Fruit fly (Drosophila melanogaster) whole organism, embryonic: ENCODE measurements around the gene CG9021.

Source experiments
- Atf-2 ChIP-seq: fragments of 200-800 bp; sonication (Bioruptor generic); optimal IDR thresholded peaks from 2 replicates; lab custom pipeline; 2016; ENCODE audit warnings: missing biosample characterization, missing genetic modification characterization
- CG10321 ChIP-seq: fragments of 200-800 bp; sonication (Bioruptor generic); IDR thresholded peaks from 2 replicates; pipeline ENCODE4 v1.3.6; 2022; ENCODE audit warnings: missing biosample characterization, missing genetic modification characterization
- CG10543 ChIP-seq: fragments of 200-800 bp; sonication (Bioruptor generic); optimal IDR thresholded peaks from 3 replicates; lab custom pipeline; 2017; ENCODE audit warnings: missing biosample characterization, mild to moderate bottlenecking, missing genetic modification characterization, moderate library complexity
- CG11247 ChIP-seq: fragments of 200-800 bp; sonication (Bioruptor generic); IDR thresholded peaks from 2 replicates; pipeline ENCODE4 v1.3.6; 2022; ENCODE audit warnings: missing biosample characterization, missing genetic modification characterization
- CG13123 ChIP-seq: fragments of 200-800 bp; sonication (Bioruptor generic); optimal IDR thresholded peaks from 2 replicates; lab custom pipeline; 2016; ENCODE audit warnings: missing biosample characterization, missing genetic modification characterization
- CG1647 ChIP-seq: fragments of 200-800 bp; sonication (Bioruptor generic); optimal IDR thresholded peaks from 3 replicates; lab custom pipeline; 2016; ENCODE audit warnings: missing biosample characterization, missing genetic modification characterization
- CG18599 ChIP-seq: fragments of 200-800 bp; sonication (Bioruptor generic); optimal IDR thresholded peaks from 3 replicates; lab custom pipeline; 2017; ENCODE audit warnings: missing biosample characterization, missing genetic modification characterization, mild to moderate bottlenecking, moderate library complexity, missing genetic modification reagents
- CG2889 ChIP-seq: fragments of 200-800 bp; sonication (Bioruptor generic); IDR thresholded peaks from 3 replicates; pipeline ENCODE4 v1.3.6; 2022; ENCODE audit warnings: missing biosample characterization, missing genetic modification characterization
- CG31388 ChIP-seq: fragments of 200-800 bp; sonication (Bioruptor generic); optimal IDR thresholded peaks from 2 replicates; lab custom pipeline; 2016; ENCODE audit warnings: missing biosample characterization, missing genetic modification characterization
- CG3995 ChIP-seq: fragments of 200-800 bp; sonication (Bioruptor generic); optimal IDR thresholded peaks from 3 replicates; lab custom pipeline; 2016; ENCODE audit warnings: missing biosample characterization, missing genetic modification characterization
- CG4328 ChIP-seq: fragments of 200-800 bp; sonication (Bioruptor generic); optimal IDR thresholded peaks from 3 replicates; lab custom pipeline; 2017; ENCODE audit warnings: missing biosample characterization, missing genetic modification reagents, missing genetic modification characterization
- CG4707 ChIP-seq: fragments of 200-800 bp; sonication (Bioruptor generic); optimal IDR thresholded peaks from 2 replicates; lab custom pipeline; 2018; ENCODE audit warnings: missing biosample characterization, mild to moderate bottlenecking, missing genetic modification characterization, moderate library complexity
- CG4854 ChIP-seq: fragments of 200-800 bp; sonication (Bioruptor generic); optimal IDR thresholded peaks from 2 replicates; lab custom pipeline; 2016; ENCODE audit warnings: missing biosample characterization, missing genetic modification characterization, inconsistent platforms
- CG5245 ChIP-seq: fragments of 200-800 bp; sonication (Bioruptor generic); optimal IDR thresholded peaks from 3 replicates; lab custom pipeline; 2016; ENCODE audit warnings: missing biosample characterization, missing genetic modification characterization
- CG6689 ChIP-seq: fragments of 200-800 bp; sonication (Bioruptor generic); IDR thresholded peaks from 2 replicates; pipeline ENCODE4 v1.3.6; 2022; ENCODE audit warnings: missing biosample characterization, missing genetic modification characterization
- CG6854 ChIP-seq: fragments of 200-800 bp; sonication (Bioruptor generic); optimal IDR thresholded peaks from 3 replicates; lab custom pipeline; 2017; ENCODE audit warnings: missing biosample characterization, mild to moderate bottlenecking, missing genetic modification characterization
- CG7372 ChIP-seq: fragments of 200-800 bp; sonication (Bioruptor generic); IDR thresholded peaks from 2 replicates; pipeline ENCODE4 v1.3.6; 2022; ENCODE audit warnings: missing biosample characterization, missing genetic modification characterization
- CG7556 ChIP-seq: fragments of 200-800 bp; sonication (Bioruptor generic); optimal IDR thresholded peaks from 2 replicates; lab custom pipeline; 2017; ENCODE audit warnings: missing biosample characterization, mild to moderate bottlenecking, missing genetic modification characterization
- CG7786 ChIP-seq: fragments of 200-800 bp; sonication (Bioruptor generic); optimal IDR thresholded peaks from 2 replicates; lab custom pipeline; 2016; ENCODE audit warnings: missing biosample characterization, missing genetic modification characterization
- CG8944 ChIP-seq: fragments of 200-800 bp; sonication (Bioruptor generic); optimal IDR thresholded peaks from 3 replicates; lab custom pipeline; 2016; ENCODE audit warnings: missing biosample characterization, missing genetic modification characterization
- Dbx ChIP-seq: fragments of 200-800 bp; sonication (Bioruptor generic); IDR thresholded peaks from 3 replicates; pipeline ENCODE4 v1.3.6; 2022; ENCODE audit warnings: missing biosample characterization, missing genetic modification characterization
- Dfd ChIP-seq, 2 experiments: fragments of >200 bp; optimal IDR thresholded peaks; 2 replicates each; lab custom pipeline; 2017; ENCODE audit warnings: missing biosample characterization in 2 of 2, missing genetic modification characterization in 2 of 2
- Dip2 ChIP-seq: fragments of 200-800 bp; sonication (Bioruptor generic); IDR thresholded peaks from 2 replicates; pipeline ENCODE4 v1.3.6; 2022; ENCODE audit warnings: missing biosample characterization, missing genetic modification characterization
- Dref ChIP-seq: fragments of 200-800 bp; sonication (Bioruptor generic); IDR thresholded peaks from 2 replicates; pipeline ENCODE4 v1.3.6; 2022; ENCODE audit warnings: missing biosample characterization, missing genetic modification characterization
- H15 ChIP-seq: fragments of 200-800 bp; sonication (Bioruptor generic); IDR thresholded peaks from 3 replicates; pipeline ENCODE4 v1.3.6; 2022; ENCODE audit warnings: missing biosample characterization, missing genetic modification characterization
- Hey ChIP-seq: fragments of 200-800 bp; sonication (Bioruptor generic); optimal IDR thresholded peaks from 3 replicates; lab custom pipeline; 2018; ENCODE audit warnings: missing biosample characterization, mild to moderate bottlenecking, missing genetic modification characterization
- Lpt ChIP-seq: fragments of >200 bp; optimal IDR thresholded peaks from 2 replicates; lab custom pipeline; 2018; ENCODE audit warnings: missing biosample characterization, missing genetic modification characterization
- MBD-R2 ChIP-seq: fragments of 200-800 bp; sonication (Bioruptor generic); IDR thresholded peaks from 2 replicates; pipeline ENCODE4 v1.3.6; 2022; ENCODE audit warnings: missing biosample characterization, missing genetic modification characterization
- Nf-YC ChIP-seq: fragments of 200-800 bp; optimal IDR thresholded peaks from 3 replicates; lab custom pipeline; 2019; ENCODE audit warnings: missing biosample characterization, mild to moderate bottlenecking, missing genetic modification characterization, moderate library complexity
- Oaz ChIP-seq: fragments of 200-800 bp; sonication (Bioruptor generic); IDR thresholded peaks from 2 replicates; pipeline ENCODE4 v1.3.6; 2022; ENCODE audit warnings: missing biosample characterization, missing genetic modification characterization
- Sox100B ChIP-seq: fragments of 200-800 bp; sonication (Bioruptor generic); optimal IDR thresholded peaks from 3 replicates; lab custom pipeline; 2018; ENCODE audit warnings: missing biosample characterization, mild to moderate bottlenecking, missing genetic modification characterization
- Usf ChIP-seq: fragments of 200-800 bp; sonication (Bioruptor generic); optimal IDR thresholded peaks from 2 replicates; lab custom pipeline; 2017; ENCODE audit warnings: missing genotype, missing biosample characterization, missing genetic modification characterization
- Xrp1 ChIP-seq: fragments of 200-800 bp; sonication (Bioruptor generic); IDR thresholded peaks from 2 replicates; pipeline ENCODE4 v1.3.6; 2022; ENCODE audit warnings: missing biosample characterization, missing genetic modification characterization
- az2 ChIP-seq: fragments of 200-800 bp; sonication (Bioruptor generic); optimal IDR thresholded peaks from 3 replicates; lab custom pipeline; 2016; ENCODE audit warnings: missing biosample characterization, missing genetic modification characterization
- bab2 ChIP-seq: fragments of 200-800 bp; sonication (Bioruptor generic); optimal IDR thresholded peaks from 2 replicates; lab custom pipeline; 2016; ENCODE audit warnings: missing biosample characterization, missing genetic modification characterization
- chinmo ChIP-seq: fragments of 200-800 bp; sonication (Bioruptor generic); IDR thresholded peaks from 4 replicates; pipeline ENCODE4 v1.3.6; 2022; ENCODE audit warnings: missing biosample characterization, missing genetic modification characterization; ENCODE audit not compliant: partially characterized antibody
- danr ChIP-seq: fragments of 200-800 bp; sonication (Bioruptor generic); IDR thresholded peaks from 2 replicates; pipeline ENCODE4 v1.3.6; 2022; ENCODE audit warnings: missing biosample characterization, missing genetic modification characterization
- disco-r ChIP-seq: fragments of 200-800 bp; sonication (Bioruptor generic); optimal IDR thresholded peaks from 2 replicates; lab custom pipeline; 2016; ENCODE audit warnings: missing biosample characterization, missing genetic modification characterization
- exex ChIP-seq: fragments of 200-800 bp; sonication (Bioruptor generic); optimal IDR thresholded peaks from 4 replicates; lab custom pipeline; 2018; ENCODE audit warnings: missing biosample characterization, mild to moderate bottlenecking, missing genetic modification characterization, moderate library complexity
- eyg ChIP-seq: fragments of 200-800 bp; sonication (Bioruptor generic); optimal IDR thresholded peaks from 3 replicates; lab custom pipeline; 2016; ENCODE audit warnings: missing biosample characterization, missing genetic modification characterization
- h ChIP-seq: fragments of >200 bp; optimal IDR thresholded peaks from 2 replicates; lab custom pipeline; 2017
- ham ChIP-seq: fragments of 200-800 bp; sonication (Bioruptor generic); IDR thresholded peaks from 2 replicates; pipeline ENCODE4 v1.3.6; 2022; ENCODE audit warnings: missing biosample characterization, missing genetic modification characterization
- klu ChIP-seq: fragments of 200-800 bp; sonication (Bioruptor generic); IDR thresholded peaks from 2 replicates; pipeline ENCODE4 v1.3.6; 2022; ENCODE audit warnings: missing biosample characterization, missing genetic modification characterization
- lilli ChIP-seq: fragments of 200-800 bp; sonication (Bioruptor generic); optimal IDR thresholded peaks from 3 replicates; lab custom pipeline; 2016; ENCODE audit warnings: missing biosample characterization, missing genetic modification characterization
- mam ChIP-seq: fragments of 200-800 bp; sonication (Bioruptor generic); optimal IDR thresholded peaks from 3 replicates; lab custom pipeline; 2016; ENCODE audit warnings: missing biosample characterization, missing genetic modification characterization
- salm ChIP-seq: fragments of 200-800 bp; sonication (Bioruptor generic); optimal IDR thresholded peaks from 2 replicates; lab custom pipeline; 2018; ENCODE audit warnings: missing biosample characterization, mild to moderate bottlenecking, missing genetic modification characterization
- scrt ChIP-seq: fragments of 200-800 bp; sonication (Bioruptor generic); optimal IDR thresholded peaks from 2 replicates; lab custom pipeline; 2018; ENCODE audit warnings: missing biosample characterization, mild to moderate bottlenecking, missing genetic modification characterization, moderate library complexity
- sens ChIP-seq: fragments of 200-800 bp; sonication (Bioruptor generic); peaks from one replicate; lab custom pipeline; 2016; ENCODE audit warnings: missing biosample characterization, missing genetic modification characterization
- tio ChIP-seq: fragments of 200-800 bp; sonication (Bioruptor generic); optimal IDR thresholded peaks from 2 replicates; lab custom pipeline; 2017; ENCODE audit warnings: missing biosample characterization, missing genetic modification characterization, inconsistent platforms
- zen2 ChIP-seq: fragments of 200-800 bp; sonication (Bioruptor generic); IDR thresholded peaks from 3 replicates; pipeline ENCODE4 v1.3.6; 2022; ENCODE audit warnings: missing biosample characterization, missing genetic modification characterization; ENCODE audit not compliant: partially characterized antibody
- zfh1 ChIP-seq: fragments of 200-800 bp; sonication (Bioruptor generic); IDR thresholded peaks from 3 replicates; pipeline ENCODE4 v1.3.6; 2022; ENCODE audit warnings: missing biosample characterization, missing genetic modification characterization

CG9021 gene

dm6 chr2L:5948775-5949526 is 44.5 kb upstream of the CG9021 start, which contains the start of gene CG9044 (continued):
- TF ChIP-seq Nf-YC = no peak
- TF ChIP-seq chinmo (GFP tag; lab: Robert Waterston, UW) = peak; percentile 81; the same call in 2 of the 4 replicates
- TF ChIP-seq CG6854 (GFP tag; lab: Kevin White, UChicago) = no peak
- no peak for TF ChIP-seq h (lab: Kevin White, UChicago)
- TF ChIP-seq Atf-2 (GFP tag; lab: Kevin White, UChicago) = no peak
- no peak for TF ChIP-seq ham (GFP tag; lab: Robert Waterston, UW)
- no peak for TF ChIP-seq salm (tag; lab: Kevin White, UChicago)
- TF ChIP-seq Usf (GFP tag; lab: Kevin White, UChicago) = no peak
- TF ChIP-seq Dbx (GFP tag; lab: Robert Waterston, UW) = peak; percentile 63; the same call in 1 of the 3 replicates
- no peak for TF ChIP-seq CG4707 (GFP tag; lab: Kevin White, UChicago)
- TF ChIP-seq Lpt (GFP tag; lab: Kevin White, UChicago) = no peak
- TF ChIP-seq klu (GFP tag; lab: Robert Waterston, UW) = peak; percentile 42; the same call in 1 of the 2 replicates
- no peak; the same call in none of the 2 replicates for TF ChIP-seq Dref (GFP tag; lab: Robert Waterston, UW)
- peak; percentile 67 for TF ChIP-seq bab2 (GFP tag; lab: Kevin White, UChicago)
- TF ChIP-seq disco-r (GFP tag; lab: Kevin White, UChicago) = no peak
- peak; percentile 11 for TF ChIP-seq CG13123 (GFP tag; lab: Kevin White, UChicago)
- TF ChIP-seq CG5245 = no peak
- TF ChIP-seq Hey (tag; lab: Kevin White, UChicago) = no peak
- TF ChIP-seq CG4328 (GFP tag; lab: Kevin White, UChicago) = no peak
- peak; percentile 75 for TF ChIP-seq MBD-R2 (GFP tag; lab: Robert Waterston, UW)
- no peak for TF ChIP-seq scrt (GFP tag; lab: Kevin White, UChicago)
- TF ChIP-seq CG7786 = peak; percentile 57
- TF ChIP-seq Dfd (GFP tag; optimal IDR thresholded peaks at IDR 0.05; lab: Kevin White, UChicago) = no peak
- TF ChIP-seq Sox100B = no peak
- peak; percentile 26 for TF ChIP-seq eyg (GFP tag; lab: Kevin White, UChicago)
- peak; percentile 76 for TF ChIP-seq mam (GFP tag; lab: Kevin White, UChicago)
- TF ChIP-seq CG3995 (GFP tag; lab: Kevin White, UChicago) = peak; percentile 79
- TF ChIP-seq danr (GFP tag; lab: Robert Waterston, UW) = no peak
- peak; percentile 42; the same call in 1 of the 2 replicates for TF ChIP-seq Xrp1 (GFP tag; lab: Robert Waterston, UW)
- TF ChIP-seq CG6689 (GFP tag; lab: Robert Waterston, UW) = no peak
- TF ChIP-seq CG1647 (GFP tag; lab: Kevin White, UChicago) = peak; percentile 68
- no peak for TF ChIP-seq CG10321
- TF ChIP-seq H15 (GFP tag; lab: Robert Waterston, UW) = no peak
- TF ChIP-seq exex = no peak
- peak; percentile 91 for TF ChIP-seq Dip2 (GFP tag; lab: Robert Waterston, UW)
- 0 out of 2 replicates have a peak, but pooled peaks have one; percentile 43 for TF ChIP-seq CG11247 (GFP tag; lab: Robert Waterston, UW)
- no peak for TF ChIP-seq Oaz (GFP tag; lab: Robert Waterston, UW)
- TF ChIP-seq CG31388 (GFP tag; lab: Kevin White, UChicago) = no peak
- peak; percentile 16 for TF ChIP-seq CG4854 (GFP tag; lab: Kevin White, UChicago)
- TF ChIP-seq zfh1 (GFP tag; lab: Robert Waterston, UW) = peak; percentile 42; the same call in 1 of the 3 replicates
- no peak for TF ChIP-seq CG7556 (GFP tag; lab: Kevin White, UChicago)
- TF ChIP-seq tio (GFP tag; lab: Kevin White, UChicago) = peak; percentile 62
- peak; percentile 87 for TF ChIP-seq sens (GFP tag; lab: Kevin White, UChicago)
- peak; percentile 68; the same call in 2 of the 3 replicates for TF ChIP-seq zen2
- TF ChIP-seq CG10543 (GFP tag; lab: Kevin White, UChicago) = no peak
- peak; percentile 61 for TF ChIP-seq CG8944 (GFP tag; lab: Kevin White, UChicago)
- peak; percentile 44 for TF ChIP-seq az2 (GFP tag; lab: Kevin White, UChicago)
- TF ChIP-seq CG2889 (GFP tag; lab: Robert Waterston, UW) = 0 out of 3 replicates have a peak, but pooled peaks have one; percentile 9
- peak; percentile 79 for TF ChIP-seq lilli (GFP tag; lab: Kevin White, UChicago)
- no peak for TF ChIP-seq CG18599 (GFP tag; lab: Kevin White, UChicago)
- 0 out of 2 replicates have a peak, but pooled peaks have one; percentile 11 for TF ChIP-seq CG7372 (GFP tag; lab: Robert Waterston, UW)
